Comparison of ENCODE assay signal across 2 fruit fly cellular contexts in genomic region chr3R:26005619-26005977, dm6.
TF ChIP-seq lines count a peak whose summit lies in the region.

No protein-coding gene starts in this region.

- no peak for TF ChIP-seq CTCF in whole organism, embryonic (GFP tag; optimal IDR thresholded peaks at IDR 0.05; lab: Kevin White, UChicago)

TF ChIP-seq in whole organism, embryonic, 481 proteins besides CTCF, POLR2A, EP300 and RAD21:
- peak; percentile 25 for TF ChIP-seq CG33213 (GFP tag; optimal IDR thresholded peaks at IDR 0.05; lab: Kevin White, UChicago)
- TF ChIP-seq Vsx1 (GFP tag; optimal IDR thresholded peaks at IDR 0.05; lab: Kevin White, UChicago) = no peak
- peak; percentile 24 for TF ChIP-seq CG2875 (GFP tag; optimal IDR thresholded peaks at IDR 0.05; lab: Kevin White, UChicago)
- TF ChIP-seq jumu (GFP tag; optimal IDR thresholded peaks at IDR 0.05; lab: Kevin White, UChicago) = peak; percentile 13
- peak; percentile 49; the same call in 1 of the 3 replicates for TF ChIP-seq Opbp (GFP tag; IDR thresholded peaks at IDR 0.05; lab: Robert Waterston, UW; ENCODE audit: partially characterized antibody)
- TF ChIP-seq Antp (GFP tag; optimal IDR thresholded peaks at IDR 0.05; lab: Kevin White, UChicago) = peak; percentile 23
- peak; percentile 11 for TF ChIP-seq az2 (GFP tag; optimal IDR thresholded peaks at IDR 0.05; lab: Kevin White, UChicago)
- peak; percentile 36 for TF ChIP-seq repo (GFP tag; optimal IDR thresholded peaks at IDR 0.05; lab: Kevin White, UChicago)
- TF ChIP-seq Chrac-16 (GFP tag; optimal IDR thresholded peaks at IDR 0.05; lab: Kevin White, UChicago) = no peak
- peak; percentile 43 for TF ChIP-seq lilli (GFP tag; optimal IDR thresholded peaks at IDR 0.05; lab: Kevin White, UChicago)
- TF ChIP-seq CG6854 (GFP tag; optimal IDR thresholded peaks at IDR 0.05; lab: Kevin White, UChicago) = no peak
- no peak for TF ChIP-seq sr (GFP tag; IDR thresholded peaks at IDR 0.05; lab: Robert Waterston, UW)
- peak; percentile 91 for TF ChIP-seq Ets65A (GFP tag; lab: Kevin White, UChicago)
- peak; percentile 15 for TF ChIP-seq CG1647 (GFP tag; optimal IDR thresholded peaks at IDR 0.05; lab: Kevin White, UChicago)
- TF ChIP-seq Xrp1 (GFP tag; IDR thresholded peaks at IDR 0.05; lab: Robert Waterston, UW) = 0 out of 2 replicates have a peak, but pooled peaks have one; percentile 9

TF ChIP-seq in whole organism, wandering third instar larva, 38 proteins besides CTCF, POLR2A, EP300 and RAD21:
- TF ChIP-seq pan (optimal IDR thresholded peaks at IDR 0.05; lab: Kevin White, UChicago) (no peak), Vsx2 (GFP tag; optimal IDR thresholded peaks at IDR 0.05; lab: Kevin White, UChicago; ENCODE audit: partially characterized antibody) (peak; percentile 20)
